Worm (Caenorhabditis elegans) whole organism, early embryonic: Measurements from ENCODE around the gene srsx-14.
A peak's percentile ranks its signal among the peaks of the same experiment; 100 is the strongest.

Experiments
- B0310.2 ChIP-seq: sonication (generic microtip); optimal IDR thresholded peaks from 2 replicates; lab custom pipeline; 2016; ENCODE audit warnings: mild to moderate bottlenecking, missing genetic modification characterization, missing compliant biosample characterization
- F13C5.2 ChIP-seq: sonication (generic microtip); optimal IDR thresholded peaks from 2 replicates; lab custom pipeline; 2017; ENCODE audit warnings: mild to moderate bottlenecking, missing genetic modification characterization, inconsistent platforms, missing compliant biosample characterization
- aly-1 ChIP-seq: sonication (generic microtip); optimal IDR thresholded peaks from 2 replicates; lab custom pipeline; 2016; ENCODE audit warnings: missing genetic modification characterization, missing compliant biosample characterization
- ama-1 ChIP-seq: fragments of 150-350 bp; optimal IDR thresholded peaks from 2 replicates; lab custom pipeline; 2014
- ceh-13 ChIP-seq: fragments of 200-800 bp; sonication (Bioruptor generic); optimal IDR thresholded peaks from 2 replicates; lab custom pipeline; 2018; ENCODE audit warnings: mild to moderate bottlenecking, missing genetic modification characterization, missing compliant biosample characterization
- ceh-36 ChIP-seq: sonication (generic microtip); optimal IDR thresholded peaks from 2 replicates; lab custom pipeline; 2016; ENCODE audit warnings: missing genetic modification characterization, inconsistent platforms, missing compliant biosample characterization
- ets-7 ChIP-seq: sonication (generic microtip); optimal IDR thresholded peaks from 2 replicates; lab custom pipeline; 2016; ENCODE audit warnings: missing genotype, missing genetic modification characterization, missing compliant biosample characterization
- flt-1 ChIP-seq: fragments of 200-800 bp; sonication (Bioruptor generic); IDR thresholded peaks from 2 replicates; pipeline ENCODE4 v1.3.6; 2022; ENCODE audit warnings: missing genetic modification characterization, missing compliant biosample characterization
- hmbx-1 ChIP-seq: sonication (generic microtip); optimal IDR thresholded peaks from 2 replicates; lab custom pipeline; 2016; ENCODE audit warnings: mild to moderate bottlenecking, missing genetic modification characterization, missing compliant biosample characterization
- hmg-4 ChIP-seq: fragments of 200-800 bp; sonication (Bioruptor generic); optimal IDR thresholded peaks from 2 replicates; lab custom pipeline; 2018; ENCODE audit warnings: mild to moderate bottlenecking, missing genetic modification characterization, missing compliant biosample characterization
- hnd-1 ChIP-seq: sonication (generic microtip); optimal IDR thresholded peaks from 2 replicates; lab custom pipeline; 2016; ENCODE audit warnings: missing genetic modification characterization, missing compliant biosample characterization
- pes-1 ChIP-seq: fragments of 200-800 bp; sonication (Bioruptor generic); IDR thresholded peaks from 2 replicates; pipeline ENCODE4 v1.3.6; 2022; ENCODE audit warnings: missing genetic modification reagents, missing genetic modification characterization, missing compliant biosample characterization
- scrt-1 ChIP-seq: fragments of 200-800 bp; sonication (Bioruptor generic); IDR thresholded peaks from 2 replicates; pipeline ENCODE4 v1.3.6; 2022; ENCODE audit warnings: missing genetic modification characterization, missing compliant biosample characterization
- sea-1 ChIP-seq: fragments of 200-800 bp; sonication (Bioruptor generic); conservative IDR thresholded peaks from 2 replicates; pipeline ENCODE4 v1.3.6; 2022; ENCODE audit warnings: missing genetic modification characterization, missing compliant biosample characterization
- tbx-11 ChIP-seq: fragments of 200-800 bp; sonication (Bioruptor generic); IDR thresholded peaks from 2 replicates; pipeline ENCODE4 v1.3.6; 2022; ENCODE audit warnings: missing genetic modification characterization, missing compliant biosample characterization
- tbx-37 ChIP-seq: fragments of 200-800 bp; sonication (Bioruptor generic); conservative IDR thresholded peaks from 2 replicates; pipeline ENCODE4 v1.3.6; 2022; ENCODE audit warnings: missing genetic modification reagents, missing genetic modification characterization, missing compliant biosample characterization
- tra-4 ChIP-seq: sonication (generic microtip); optimal IDR thresholded peaks from 2 replicates; lab custom pipeline; 2017; ENCODE audit warnings: missing genetic modification characterization, missing compliant biosample characterization

Gene srsx-14

ce11 chrIV:5657126-5657666 lies 30.2 kb upstream of the srsx-14 start:
- TF ChIP-seq tbx-11 (GFP tag; lab: Robert Waterston, UW) (no peak), tra-4 (tag; lab: Kevin White, UChicago) (no peak), flt-1 (GFP tag; lab: Robert Waterston, UW) (no peak), sea-1 (GFP tag; lab: Robert Waterston, UW) (no peak), hmbx-1 (tag; lab: Kevin White, UChicago) (no peak), ets-7 (tag; lab: Kevin White, UChicago) (no peak)

ce11 chrIV:5655966-5656389 lies 29.0 kb upstream of the srsx-14 start:
- TF ChIP-seq aly-1 (tag; lab: Kevin White, UChicago), result no peak
- TF ChIP-seq tra-4 (tag; lab: Kevin White, UChicago), result no peak
- no peak for TF ChIP-seq scrt-1 (GFP tag; lab: Robert Waterston, UW)

DNA sequence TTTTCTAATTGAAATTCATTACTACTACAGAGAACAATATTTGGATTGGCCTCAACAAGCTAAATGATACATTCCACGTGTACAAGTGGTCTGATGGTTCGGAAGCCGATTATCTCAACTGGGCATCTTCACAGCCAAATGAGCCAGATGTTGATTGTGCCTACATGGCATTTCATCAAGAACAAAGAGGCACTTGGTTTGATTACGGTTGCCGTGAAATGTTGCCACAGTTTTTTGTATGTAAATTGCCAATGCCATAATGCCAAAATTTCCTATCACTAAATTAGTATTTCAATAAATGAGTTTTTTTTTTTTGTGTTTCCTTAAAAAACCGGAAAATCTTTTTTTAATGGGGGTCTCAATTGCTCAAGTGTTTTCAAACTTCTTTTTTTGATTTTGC lies 27.7 kb upstream of the srsx-14 start:
- TF ChIP-seq scrt-1 (GFP tag; lab: Robert Waterston, UW), result no peak
- TF ChIP-seq pes-1 (GFP tag; lab: Robert Waterston, UW), result no peak
- TF ChIP-seq flt-1 (GFP tag; lab: Robert Waterston, UW), result no peak
- no peak for TF ChIP-seq tbx-37 (GFP tag; lab: Robert Waterston, UW)
- no peak for TF ChIP-seq aly-1 (tag; lab: Kevin White, UChicago)
- TF ChIP-seq ceh-13 (GFP tag; lab: Kevin White, UChicago), result no peak
- no peak for TF ChIP-seq tra-4 (tag; lab: Kevin White, UChicago)
- TF ChIP-seq ama-1 (lab: Kevin White, UChicago), result no peak
- TF ChIP-seq tbx-11 (GFP tag; lab: Robert Waterston, UW), result no peak
- no peak for TF ChIP-seq B0310.2 (tag; lab: Kevin White, UChicago)
- no peak for TF ChIP-seq F13C5.2

DNA sequence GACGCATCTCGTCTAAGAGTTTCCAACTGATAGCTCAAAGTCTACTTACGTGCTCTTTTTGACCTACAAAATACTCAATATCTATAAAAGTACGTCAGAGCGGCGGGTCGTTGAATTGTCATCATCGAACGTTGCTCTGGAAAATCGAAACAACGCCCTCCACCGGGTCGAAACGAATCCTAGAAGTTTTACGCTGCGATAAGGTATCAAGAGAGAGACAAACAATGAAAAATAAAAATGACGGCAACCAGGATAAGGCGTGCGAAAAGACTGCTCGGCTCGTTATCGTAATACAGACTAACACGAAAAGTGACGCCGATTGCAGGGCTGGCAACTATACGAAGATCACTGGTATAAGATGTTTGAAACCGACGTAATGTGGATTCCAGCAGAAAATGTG lies 27.2 kb upstream of the srsx-14 start:
- TF ChIP-seq hmg-4 (no peak), sea-1 (GFP tag; lab: Robert Waterston, UW) (no peak), flt-1 (GFP tag; lab: Robert Waterston, UW) (no peak), tbx-11 (GFP tag; lab: Robert Waterston, UW) (no peak), ets-7 (tag; lab: Kevin White, UChicago) (no peak), aly-1 (tag; lab: Kevin White, UChicago) (no peak), tbx-37 (GFP tag; lab: Robert Waterston, UW) (no peak), ama-1 (lab: Kevin White, UChicago) (no peak), hmbx-1 (tag; lab: Kevin White, UChicago) (no peak), ceh-36 (tag; lab: Kevin White, UChicago) (no peak), ceh-13 (GFP tag; lab: Kevin White, UChicago) (no peak), F13C5.2 (no peak), pes-1 (GFP tag; lab: Robert Waterston, UW) (no peak), B0310.2 (tag; lab: Kevin White, UChicago) (no peak), tra-4 (tag; lab: Kevin White, UChicago) (no peak), hnd-1 (no peak), scrt-1 (GFP tag; lab: Robert Waterston, UW) (no peak)

DNA sequence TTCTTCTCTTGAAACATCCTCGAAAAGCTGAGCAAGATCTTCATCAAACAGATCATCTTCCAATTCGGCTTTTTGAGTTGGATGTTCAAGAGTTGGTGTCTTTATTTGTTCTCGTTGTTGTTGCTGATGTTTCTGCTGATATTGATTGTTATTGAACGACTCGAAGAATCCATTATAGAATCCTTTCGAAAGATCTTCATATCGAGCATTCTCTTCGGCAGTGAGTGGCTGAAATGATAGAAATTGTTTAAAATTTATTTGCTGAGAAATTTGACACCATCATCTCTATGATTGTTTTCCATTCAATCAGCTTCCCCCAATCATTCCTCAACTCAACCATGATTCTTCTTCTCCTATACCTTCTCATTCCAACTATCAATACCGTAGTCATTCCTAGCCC lies 26.7 kb upstream of the srsx-14 start, which contains the start of gene clec-178:
clec-178 (plus strand) TSS at position 301 of the 400 bp plus-strand sequence.
- TF ChIP-seq scrt-1 (GFP tag; lab: Robert Waterston, UW), result no peak
- TF ChIP-seq hnd-1, result no peak
- no peak for TF ChIP-seq tbx-37 (GFP tag; lab: Robert Waterston, UW)
- no peak for TF ChIP-seq ets-7 (tag; lab: Kevin White, UChicago)
- no peak for TF ChIP-seq tra-4 (tag; lab: Kevin White, UChicago)

DNA sequence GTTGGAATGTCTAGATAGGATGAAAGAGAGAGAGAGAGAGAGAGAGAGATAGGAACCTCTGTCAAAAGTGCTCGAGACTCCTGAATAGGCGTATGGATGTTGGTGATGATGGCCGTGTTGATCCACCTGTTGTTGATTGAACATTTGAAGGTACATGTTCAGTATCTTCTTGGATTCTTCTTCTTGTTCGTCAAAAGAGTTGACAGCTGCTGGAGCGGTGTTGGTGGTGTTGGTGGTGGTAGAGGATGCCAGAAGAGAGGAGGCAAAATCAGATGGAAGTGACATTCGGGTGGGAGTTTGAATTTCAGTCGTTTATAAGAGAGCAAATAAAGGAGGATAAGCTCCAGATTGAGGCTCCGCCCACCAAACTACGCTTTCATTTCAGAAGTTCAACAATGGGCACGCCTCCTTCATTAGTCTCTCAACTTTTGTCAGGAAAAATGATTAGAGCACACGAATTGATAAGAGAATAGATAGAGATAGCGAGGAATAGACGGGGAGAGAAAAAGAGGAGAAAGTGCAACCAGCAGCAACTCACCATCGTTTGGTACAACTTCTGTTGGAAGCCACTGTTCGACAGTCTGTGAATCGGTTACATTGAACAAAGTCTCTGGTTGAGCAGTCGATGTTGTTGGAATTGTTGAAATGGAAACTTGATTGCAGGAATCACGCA lies 26.0 kb upstream of the srsx-14 start:
- TF ChIP-seq ama-1 (lab: Kevin White, UChicago), result peak; percentile 27
- no peak for TF ChIP-seq tra-4 (tag; lab: Kevin White, UChicago)
- TF ChIP-seq ceh-13 (GFP tag; lab: Kevin White, UChicago), result no peak
- TF ChIP-seq ceh-36 (tag; lab: Kevin White, UChicago), result no peak

- TF ChIP-seq hmbx-1 (tag; lab: Kevin White, UChicago) (no peak), ceh-36 (tag; lab: Kevin White, UChicago) (no peak), tra-4 (tag; lab: Kevin White, UChicago) (no peak), ets-7 (tag; lab: Kevin White, UChicago) (no peak), B0310.2 (tag; lab: Kevin White, UChicago) (no peak), tbx-11 (GFP tag; lab: Robert Waterston, UW) (no peak), sea-1 (GFP tag; lab: Robert Waterston, UW) (no peak), flt-1 (GFP tag; lab: Robert Waterston, UW) (no peak), hnd-1 (no peak), aly-1 (tag; lab: Kevin White, UChicago) (no peak), tbx-37 (GFP tag; lab: Robert Waterston, UW) (no peak)
Measured at ce11 chrIV:5650761-5651332, 23.9 kb upstream of the srsx-14 start.
